Worm (Caenorhabditis elegans) whole organism, L1 larva: ENCODE measurements around the gene swd-2.1.
A peak's percentile ranks its signal among the peaks of the same experiment; 100 is the strongest.

Experiments
- C04F5.9 ChIP-seq: sonication (generic microtip); optimal IDR thresholded peaks from 2 replicates; lab custom pipeline; 2016; ENCODE audit warnings: missing genetic modification characterization, missing compliant biosample characterization
- C16A3.4 ChIP-seq: fragments of 150-350 bp; optimal IDR thresholded peaks from 2 replicates; lab custom pipeline; 2014; ENCODE audit warnings: missing biosample characterization, missing genetic modification characterization
- alr-1 ChIP-seq: fragments of 200-800 bp; sonication (Bioruptor generic); optimal IDR thresholded peaks from 2 replicates; lab custom pipeline; 2018; ENCODE audit warnings: borderline replicate concordance, mild to moderate bottlenecking, missing genetic modification characterization, missing compliant biosample characterization
- aly-2 ChIP-seq: fragments of 150-350 bp; optimal IDR thresholded peaks from 2 replicates; lab custom pipeline; 2014; ENCODE audit warnings: missing biosample characterization, missing genetic modification characterization
- ceh-63 ChIP-seq: fragments of 200-800 bp; sonication (Bioruptor generic); optimal IDR thresholded peaks from 2 replicates; lab custom pipeline; 2018; ENCODE audit warnings: mild to moderate bottlenecking, missing genetic modification characterization, missing compliant biosample characterization
- ceh-8 ChIP-seq: fragments of 200-800 bp; sonication (Bioruptor generic); optimal IDR thresholded peaks from 2 replicates; lab custom pipeline; 2018; ENCODE audit warnings: mild to moderate bottlenecking, missing genetic modification characterization, moderate library complexity, missing compliant biosample characterization
- ceh-82 ChIP-seq, 3 experiments: fragments of 150-350 bp in 1 of 3; sonication (generic microtip) in 2 of 3; optimal IDR thresholded peaks; 2 replicates each; lab custom pipeline; 2014 to 2017; ENCODE audit warnings: missing biosample characterization in 3 of 3, missing genetic modification characterization in 3 of 3
- dpl-1 ChIP-seq, 3 experiments: fragments of 150-350 bp in 2 of 3; sonication (generic microtip) in 1 of 3; optimal IDR thresholded peaks; 2 replicates each; lab custom pipeline; 2014 to 2017; ENCODE audit warnings: missing biosample characterization in 3 of 3, missing genetic modification characterization in 3 of 3, missing genetic modification reagents in 3 of 3
- dsc-1 ChIP-seq: sonication (generic microtip); optimal IDR thresholded peaks from 2 replicates; lab custom pipeline; 2016; ENCODE audit warnings: mild to moderate bottlenecking, missing genetic modification characterization, missing compliant biosample characterization
- egl-13 ChIP-seq: sonication (generic microtip); optimal IDR thresholded peaks from 2 replicates; lab custom pipeline; 2016; ENCODE audit warnings: missing genotype, missing genetic modification reagents, missing genetic modification characterization, missing compliant biosample characterization
- egl-27 ChIP-seq, 2 experiments: fragments of 150-350 bp in 1 of 2; sonication (generic microtip); optimal IDR thresholded peaks; 3 replicates each; lab custom pipeline; 2017 to 2018; ENCODE audit warnings: missing biosample characterization in 2 of 2, missing genetic modification characterization in 2 of 2, missing genetic modification reagents in 2 of 2
- elt-2 ChIP-seq: sonication (generic microtip); optimal IDR thresholded peaks from 2 replicates; lab custom pipeline; 2016; ENCODE audit warnings: missing genetic modification characterization, mild to moderate bottlenecking, inconsistent platforms, missing compliant biosample characterization, missing genetic modification reagents
- elt-3 ChIP-seq, 6 experiments: fragments of 150-350 bp in 1 of 6; sonication (generic microtip); optimal IDR thresholded peaks; 2 replicates each; lab custom pipeline; 2017 to 2018; ENCODE audit warnings: missing biosample characterization in 6 of 6, missing genetic modification characterization in 6 of 6, inconsistent platforms in 1 of 6
- ets-5 ChIP-seq: fragments of 200-800 bp; sonication (Bioruptor generic); IDR thresholded peaks from 2 replicates; pipeline ENCODE4 v1.3.6; 2022; ENCODE audit warnings: missing genetic modification characterization, missing compliant biosample characterization
- fos-1 ChIP-seq: fragments of 150-350 bp; optimal IDR thresholded peaks from 2 replicates; lab custom pipeline; 2014; ENCODE audit warnings: missing biosample characterization, missing genetic modification characterization
- irx-1 ChIP-seq: sonication (generic microtip); optimal IDR thresholded peaks from 2 replicates; lab custom pipeline; 2016; ENCODE audit warnings: missing genetic modification characterization, missing compliant biosample characterization
- jun-1 ChIP-seq: fragments of 150-350 bp; optimal IDR thresholded peaks from 2 replicates; lab custom pipeline; 2014; ENCODE audit warnings: missing biosample characterization, missing genetic modification reagents, missing genetic modification characterization
- lin-13 ChIP-seq: fragments of 150-350 bp; optimal IDR thresholded peaks from 2 replicates; lab custom pipeline; 2014; ENCODE audit warnings: missing biosample characterization, missing genetic modification reagents, missing genetic modification characterization
- lin-14 ChIP-seq: fragments of 200-800 bp; sonication (Bioruptor generic); optimal IDR thresholded peaks from 2 replicates; lab custom pipeline; 2018; ENCODE audit warnings: mild to moderate bottlenecking, missing genetic modification characterization, moderate library complexity, missing compliant biosample characterization
- lin-15B ChIP-seq: fragments of 150-350 bp; sonication (generic microtip); optimal IDR thresholded peaks from 3 replicates; lab custom pipeline; 2014; ENCODE audit warnings: missing biosample characterization, missing genetic modification characterization
- lin-35 ChIP-seq, 2 experiments: fragments of 150-350 bp; optimal IDR thresholded peaks; 2 replicates each; lab custom pipeline; 2014; ENCODE audit warnings: missing biosample characterization in 2 of 2, missing genetic modification characterization in 2 of 2, missing genetic modification reagents in 2 of 2
- lsy-2 ChIP-seq, 2 experiments: fragments of 150-350 bp; optimal IDR thresholded peaks; 2 replicates each; lab custom pipeline; 2014; ENCODE audit warnings: missing biosample characterization in 2 of 2, missing genetic modification characterization in 2 of 2
- nhr-20 ChIP-seq: sonication (generic microtip); optimal IDR thresholded peaks from 2 replicates; lab custom pipeline; 2016; ENCODE audit warnings: mild to moderate bottlenecking, missing genetic modification characterization, missing compliant biosample characterization
- nhr-47 ChIP-seq: sonication (generic microtip); optimal IDR thresholded peaks from 2 replicates; lab custom pipeline; 2016; ENCODE audit warnings: mild to moderate bottlenecking, missing genetic modification characterization, moderate library complexity, missing compliant biosample characterization
- nhr-71 ChIP-seq: sonication (generic microtip); optimal IDR thresholded peaks from 2 replicates; lab custom pipeline; 2016; ENCODE audit warnings: mild to moderate bottlenecking, missing genetic modification characterization, moderate library complexity, missing compliant biosample characterization
- nhr-76 ChIP-seq: sonication (generic microtip); optimal IDR thresholded peaks from 2 replicates; lab custom pipeline; 2017; ENCODE audit warnings: missing biosample characterization, missing genetic modification characterization
- snpc-4 ChIP-seq: fragments of 150-350 bp; optimal IDR thresholded peaks from 2 replicates; lab custom pipeline; 2014; ENCODE audit warnings: missing biosample characterization, missing genetic modification characterization
- sptf-1 ChIP-seq: fragments of 150-350 bp; optimal IDR thresholded peaks from 2 replicates; lab custom pipeline; 2014; ENCODE audit warnings: missing biosample characterization, missing genetic modification characterization
- tbx-2 ChIP-seq: sonication (generic microtip); optimal IDR thresholded peaks from 2 replicates; lab custom pipeline; 2016; ENCODE audit warnings: missing genetic modification characterization, missing compliant biosample characterization
- tlp-1 ChIP-seq: fragments of 150-350 bp; optimal IDR thresholded peaks from 2 replicates; lab custom pipeline; 2014; ENCODE audit warnings: missing biosample characterization, missing genetic modification characterization
- unc-30 ChIP-seq: sonication (generic microtip); optimal IDR thresholded peaks from 2 replicates; lab custom pipeline; 2017; ENCODE audit warnings: missing biosample characterization, missing genetic modification characterization
- vab-15 ChIP-seq: sonication (generic microtip); optimal IDR thresholded peaks from 2 replicates; lab custom pipeline; 2017; ENCODE audit warnings: missing genotype, mild to moderate bottlenecking, missing genetic modification characterization, missing compliant biosample characterization
- xbp-1 ChIP-seq: sonication (generic microtip); optimal IDR thresholded peaks from 2 replicates; lab custom pipeline; 2016; ENCODE audit warnings: missing genetic modification characterization, missing compliant biosample characterization
- zag-1 ChIP-seq: fragments of 150-350 bp; optimal IDR thresholded peaks from 2 replicates; lab custom pipeline; 2014; ENCODE audit warnings: missing biosample characterization, missing genetic modification characterization

The swd-2.1 gene

ce11 chrIV:7734173-7734572 is 41.7 kb upstream of the swd-2.1 start:
- no peak for TF ChIP-seq lsy-2 (tag; optimal IDR thresholded peaks at IDR 0.05; lab: Kevin White, UChicago)
- no peak for TF ChIP-seq C16A3.4 (tag; lab: Kevin White, UChicago)
- TF ChIP-seq lin-35 (GFP tag; optimal IDR thresholded peaks at IDR 0.05; lab: Kevin White, UChicago): no peak
- TF ChIP-seq, all 84 proteins: peak for 0

- TF ChIP-seq elt-3 (tag; optimal IDR thresholded peaks at IDR 0.05; lab: Kevin White, UChicago): no peak
- TF ChIP-seq irx-1 (tag; lab: Kevin White, UChicago): no peak
- no peak for TF ChIP-seq C04F5.9 (tag; lab: Kevin White, UChicago)
- no peak for TF ChIP-seq ceh-63
- TF ChIP-seq tlp-1 (tag; lab: Kevin White, UChicago): no peak
- no peak for TF ChIP-seq vab-15 (tag; lab: Kevin White, UChicago)
- no peak for TF ChIP-seq nhr-20
- TF ChIP-seq fos-1 (tag; lab: Kevin White, UChicago): no peak
- no peak for TF ChIP-seq lin-13 (GFP tag; lab: Kevin White, UChicago)
- no peak for TF ChIP-seq alr-1
- no peak for TF ChIP-seq egl-27 (tag; optimal IDR thresholded peaks at IDR 0.05; lab: Kevin White, UChicago)
- no peak for TF ChIP-seq ets-5 (GFP tag; lab: Robert Waterston, UW)
These were observed 41.2 kb upstream of the swd-2.1 start, which contains the start of gene clx-1 for ce11 chrIV:7734619-7735018. clx-1 (plus strand) TSS chrIV:7734648.

- TF ChIP-seq lin-14 (GFP tag; lab: Kevin White, UChicago) (peak; percentile 66), tbx-2 (tag; lab: Kevin White, UChicago) (peak; percentile 39), nhr-71 (tag; lab: Kevin White, UChicago) (no peak), elt-2 (tag; lab: Kevin White, UChicago) (no peak), dpl-1 (GFP tag; optimal IDR thresholded peaks at IDR 0.05; lab: Kevin White, UChicago) (no peak)
These were observed 39.2 kb upstream of the swd-2.1 start for ce11 chrIV:7736616-7737015.

- TF ChIP-seq C04F5.9 (tag; lab: Kevin White, UChicago) (no peak), ceh-82 (tag; optimal IDR thresholded peaks at IDR 0.05; lab: Kevin White, UChicago) (no peak), aly-2 (no peak), zag-1 (tag; lab: Kevin White, UChicago) (no peak), lin-15B (no peak), sptf-1 (no peak), xbp-1 (tag; lab: Kevin White, UChicago) (no peak), dsc-1 (no peak), ceh-8 (GFP tag; lab: Kevin White, UChicago) (no peak), irx-1 (tag; lab: Kevin White, UChicago) (no peak), ceh-63 (no peak), egl-13 (no peak), unc-30 (tag; lab: Kevin White, UChicago) (no peak), nhr-76 (no peak), jun-1 (tag; lab: Kevin White, UChicago) (no peak), snpc-4 (no peak), nhr-47 (tag; lab: Kevin White, UChicago) (no peak)
These were observed 32.3 kb upstream of the swd-2.1 start, which contains the start of gene npr-35 for ce11 chrIV:7743539-7743938. npr-35 (plus strand) TSS chrIV:7743839.

- no peak for TF ChIP-seq lsy-2 (tag; optimal IDR thresholded peaks at IDR 0.05; lab: Kevin White, UChicago)
- peak; percentile 49 for TF ChIP-seq elt-2 (tag; lab: Kevin White, UChicago)
These were observed 28.0 kb upstream of the swd-2.1 start, which contains the start of gene klo-1 for ce11 chrIV:7747838-7748237. klo-1 (minus strand) TSS chrIV:7748225.
